Worm (Caenorhabditis elegans): ENCODE measurements around the gene Y54E2A.8.

The Y54E2A.8 gene

DNA sequence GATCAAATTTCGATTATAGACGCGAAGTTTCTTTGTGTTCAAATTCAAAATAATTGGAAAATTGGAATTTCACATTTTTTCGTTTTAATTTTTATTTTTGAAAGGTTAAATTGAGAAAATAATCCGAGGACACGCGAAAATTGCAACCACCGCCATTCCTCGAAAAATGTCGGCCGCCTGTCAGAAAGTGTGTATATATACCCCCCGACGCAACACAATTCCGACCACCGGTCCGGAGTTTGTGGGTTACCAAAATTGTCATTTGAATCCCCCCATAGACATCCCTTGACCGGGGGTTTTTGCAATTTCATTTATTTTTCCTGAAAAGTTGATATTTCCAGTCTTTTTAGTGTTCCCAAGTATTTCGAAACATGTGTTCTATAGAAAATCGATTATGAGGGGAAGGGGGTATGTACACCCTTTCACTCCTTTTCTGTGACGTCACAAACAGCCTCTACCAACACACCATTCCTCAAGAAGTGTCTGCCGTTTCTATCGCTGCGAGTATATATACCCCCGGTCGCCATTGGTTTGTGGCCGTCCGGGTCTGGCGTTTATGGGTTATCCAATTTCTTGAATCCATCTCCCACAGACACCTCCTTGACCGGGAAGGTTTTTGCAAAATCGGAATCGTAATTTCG is 26.2 kb downstream of the Y54E2A.8 start, which contains the start of gene W01D2.3 (continued):
- peak; percentile 64 for TF ChIP-seq ceh-8 (GFP tag; optimal IDR thresholded peaks at IDR 0.05)
- TF ChIP-seq ceh-90 (tag; optimal IDR thresholded peaks at IDR 0.05), result no peak
- TF ChIP-seq tbx-2 (tag; optimal IDR thresholded peaks at IDR 0.05), result peak; percentile 74
- peak; percentile 50 to 66 (median 60) for TF ChIP-seq ceh-82 (tag; optimal IDR thresholded peaks at IDR 0.05)
- TF ChIP-seq aha-1 (tag; optimal IDR thresholded peaks at IDR 0.05), result no peak
- TF ChIP-seq sup-37 (GFP tag; optimal IDR thresholded peaks at IDR 0.05), result peak; percentile 59
- TF ChIP-seq dsc-1 (tag; optimal IDR thresholded peaks at IDR 0.05), result peak; percentile 86
- no peak for TF ChIP-seq nhr-28 (tag; optimal IDR thresholded peaks at IDR 0.05)
- peak; percentile 27 for TF ChIP-seq egl-13 (tag; optimal IDR thresholded peaks at IDR 0.05)
- TF ChIP-seq nhr-19 (GFP tag; conservative IDR thresholded peaks at IDR 0.05), result peak; percentile 82
- TF ChIP-seq ztf-11 (tag; optimal IDR thresholded peaks at IDR 0.05), result peak; percentile 21 to 80
- peak; percentile 54 for TF ChIP-seq isw-1 (GFP tag; IDR thresholded peaks at IDR 0.05)
- TF ChIP-seq lin-15B (tag; optimal IDR thresholded peaks at IDR 0.05), result peak; percentile 10
- TF ChIP-seq F16B12.6 (tag; optimal IDR thresholded peaks at IDR 0.05), result peak; percentile 28
- TF ChIP-seq ztf-4 (tag; optimal IDR thresholded peaks at IDR 0.05), result peak; percentile 51

DNA sequence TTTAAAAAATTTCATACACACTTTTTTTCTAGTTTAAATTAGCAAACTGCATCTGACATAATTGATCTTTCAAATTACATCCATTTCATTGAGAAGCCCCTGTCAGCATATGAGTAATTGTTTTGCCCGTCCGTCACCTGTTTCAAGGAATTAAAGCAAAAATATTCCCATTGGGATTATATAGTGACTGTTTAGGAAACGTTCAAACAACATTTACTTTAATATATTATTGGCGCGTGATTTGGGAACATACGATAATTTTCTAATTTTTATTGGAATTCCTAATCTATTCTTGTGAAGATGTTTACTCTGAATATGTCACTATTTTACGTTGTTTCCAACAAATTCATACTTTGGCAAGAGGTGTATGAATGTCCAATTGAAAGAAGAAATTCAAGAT is 27.5 kb downstream of the Y54E2A.8 start, which contains the start of gene srt-11:
TSS of gene srt-11 (plus strand) at position 301 of the 400 bp plus-strand sequence.
- no peak for TF ChIP-seq C34B4.2 (tag; optimal IDR thresholded peaks at IDR 0.05)
- no peak for TF ChIP-seq efl-1 (optimal IDR thresholded peaks at IDR 0.05)
- peak in 1 of 2 experiments; percentile 51 for TF ChIP-seq efl-1 (GFP tag; optimal IDR thresholded peaks at IDR 0.05 in 1 of 2)
- TF ChIP-seq ceh-8 (GFP tag; optimal IDR thresholded peaks at IDR 0.05), result peak; percentile 3

ce11 chrII:14808686-14809085 is 30.5 kb downstream of the Y54E2A.8 start, which contains the start of gene W01D2.6:
Gene W01D2.6 (plus strand): TSS chrII:14808986.
- TF ChIP-seq unc-62 (GFP tag; optimal IDR thresholded peaks at IDR 0.05), result no peak
- no peak for TF ChIP-seq unc-130 (tag; optimal IDR thresholded peaks at IDR 0.05)
- TF ChIP-seq aha-1 (tag; optimal IDR thresholded peaks at IDR 0.05), result no peak
- TF ChIP-seq jun-1 (tag; optimal IDR thresholded peaks at IDR 0.05), result no peak
- TF ChIP-seq alr-1 (tag; optimal IDR thresholded peaks at IDR 0.05; ENCODE audit: borderline replicate concordance), result no peak
- TF ChIP-seq ceh-8 (GFP tag; optimal IDR thresholded peaks at IDR 0.05), result no peak
- TF ChIP-seq F16B12.6 (tag; optimal IDR thresholded peaks at IDR 0.05), result no peak
- TF ChIP-seq ets-5 (GFP tag; IDR thresholded peaks at IDR 0.05), result no peak
- no peak for TF ChIP-seq tlp-1 (tag; optimal IDR thresholded peaks at IDR 0.05)
- no peak for TF ChIP-seq lin-15B (tag; optimal IDR thresholded peaks at IDR 0.05)
- no peak for TF ChIP-seq nhr-20 (tag; optimal IDR thresholded peaks at IDR 0.05)
- no peak for TF ChIP-seq snu-23 (GFP tag; optimal IDR thresholded peaks at IDR 0.05)
- TF ChIP-seq hpl-2 (GFP tag; optimal IDR thresholded peaks at IDR 0.05), result no peak
- TF ChIP-seq zip-4 (GFP tag; optimal IDR thresholded peaks at IDR 0.05), result no peak
- TF ChIP-seq nhr-90 (tag; optimal IDR thresholded peaks at IDR 0.05; ENCODE audit: poor library complexity), result no peak
- TF ChIP-seq nhr-12 (tag; optimal IDR thresholded peaks at IDR 0.05), result no peak
- no peak for TF ChIP-seq skn-1 (tag; optimal IDR thresholded peaks at IDR 0.05)

DNA sequence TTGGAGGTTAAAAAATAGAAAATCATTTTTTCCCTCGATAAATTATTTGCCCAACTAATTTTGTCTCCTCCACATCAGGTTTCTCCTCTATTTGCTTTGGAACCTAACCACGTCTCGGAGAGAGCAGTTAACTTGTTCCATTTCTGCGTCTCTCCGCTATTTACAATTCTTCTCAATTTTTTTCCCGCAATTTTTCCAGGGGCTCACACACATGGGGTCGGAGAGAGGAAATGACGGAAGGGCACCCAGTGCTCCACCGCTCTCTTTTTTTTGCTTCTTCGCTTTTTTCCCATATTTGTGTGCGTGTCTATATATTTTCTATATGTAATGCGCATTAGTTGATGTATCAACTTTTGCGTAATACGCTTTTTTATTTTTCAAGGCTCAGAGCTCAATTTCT is 32.5 kb downstream of the Y54E2A.8 start:
- no peak for TF ChIP-seq skn-1 (tag; optimal IDR thresholded peaks at IDR 0.05)
- TF ChIP-seq efl-1 (optimal IDR thresholded peaks at IDR 0.05), result peak; percentile 42 to 45
- TF ChIP-seq efl-1 (GFP tag; optimal IDR thresholded peaks at IDR 0.05 in 1 of 2), result peak; percentile 27 to 35
- no peak for TF ChIP-seq nhr-20 (tag; optimal IDR thresholded peaks at IDR 0.05)
- TF ChIP-seq lir-3 (tag; optimal IDR thresholded peaks at IDR 0.05; ENCODE audit: poor library complexity), result no peak
- no peak for TF ChIP-seq grh-1 (GFP tag; IDR thresholded peaks at IDR 0.05)
- no peak for TF ChIP-seq ceh-88 (GFP tag; IDR thresholded peaks at IDR 0.05)
- no peak for TF ChIP-seq nhr-12 (tag; optimal IDR thresholded peaks at IDR 0.05)
- peak; percentile 33 for TF ChIP-seq nhr-71 (tag; optimal IDR thresholded peaks at IDR 0.05)
- TF ChIP-seq zag-1 (tag; optimal IDR thresholded peaks at IDR 0.05), result no peak
- TF ChIP-seq sox-4 (tag; optimal IDR thresholded peaks at IDR 0.05), result no peak
- no peak for TF ChIP-seq ceh-90 (tag; optimal IDR thresholded peaks at IDR 0.05)
- TF ChIP-seq lsy-2 (tag; optimal IDR thresholded peaks at IDR 0.05), result peak in 1 of 2 experiments; percentile 36
- no peak for TF ChIP-seq elt-3 (tag; optimal IDR thresholded peaks at IDR 0.05)
- no peak for TF ChIP-seq pqm-1 (tag; optimal IDR thresholded peaks at IDR 0.05)
- no peak for TF ChIP-seq C04F5.9 (tag; optimal IDR thresholded peaks at IDR 0.05)
- no peak for TF ChIP-seq xbp-1 (tag; optimal IDR thresholded peaks at IDR 0.05)
- peak; percentile 9 for TF ChIP-seq tbx-2 (tag; optimal IDR thresholded peaks at IDR 0.05)
- peak; percentile 81 for TF ChIP-seq lin-14 (GFP tag; optimal IDR thresholded peaks at IDR 0.05)
- no peak for TF ChIP-seq sptf-1 (tag; optimal IDR thresholded peaks at IDR 0.05)
- no peak for TF ChIP-seq Y116A8C.19 (tag; optimal IDR thresholded peaks at IDR 0.05; ENCODE audit: borderline replicate concordance)
- TF ChIP-seq nhr-77 (tag; optimal IDR thresholded peaks at IDR 0.05), result peak; percentile 71
- TF ChIP-seq nhr-28 (tag; optimal IDR thresholded peaks at IDR 0.05), result no peak

Data from whole organism, L1 larva.